Fruit fly (Drosophila melanogaster) Kc167 (cell line): Measurements from ENCODE around the gene Spps.

Experiments
- Myc ChIP-seq: fragments of >200 bp; optimal IDR thresholded peaks from 2 replicates; lab custom pipeline; 2017; ENCODE audit warnings: missing external identifiers
- Sin3A ChIP-seq: fragments of >200 bp; optimal IDR thresholded peaks from 2 replicates; lab custom pipeline; 2018; ENCODE audit warnings: missing external identifiers
- h ChIP-seq: fragments of >200 bp; optimal IDR thresholded peaks from 3 replicates; lab custom pipeline; 2018; ENCODE audit warnings: missing external identifiers
- psq ChIP-seq: fragments of >200 bp; optimal IDR thresholded peaks from 2 replicates; lab custom pipeline; 2017; ENCODE audit warnings: missing external identifiers

- TF ChIP-seq psq (lab: Kevin White, UChicago) (no peak), h (lab: Kevin White, UChicago) (no peak), Myc (lab: Kevin White, UChicago) (no peak), Sin3A (lab: Kevin White, UChicago) (no peak)
Measured at dm6 chr3R:24231914-24232313, 5.2 kb upstream of the Spps start.
